Worm (Caenorhabditis elegans): ENCODE results near the gene msp-3.
A peak's percentile ranks its signal among the peaks of the same experiment; 100 is the strongest.

Gene msp-3

ce11 chrII:4773891-4774432 lies 12.1 kb downstream of the msp-3 start, which contains the start of the genes F26G1.9 and F26G1.10:
Gene F26G1.9 (minus strand): TSS chrII:4773991.
Gene F26G1.10 (plus strand): TSS chrII:4774382.
- TF ChIP-seq pqm-1 (tag; optimal IDR thresholded peaks at IDR 0.05) (no peak), elt-2 (tag; optimal IDR thresholded peaks at IDR 0.05) (peak; percentile 23)

ce11 chrII:4772441-4772840 lies 13.6 kb downstream of the msp-3 start:
- TF ChIP-seq pha-4 (tag; optimal IDR thresholded peaks at IDR 0.05) (no peak), nhr-25 (tag; optimal IDR thresholded peaks at IDR 0.05) (peak; percentile 48), nhr-23 (tag; optimal IDR thresholded peaks at IDR 0.05) (peak; percentile 9), nhr-43 (tag; optimal IDR thresholded peaks at IDR 0.05; ENCODE audit: poor library complexity, severe bottlenecking) (peak; percentile 44), elt-3 (tag; optimal IDR thresholded peaks at IDR 0.05) (peak in 2 of 3 experiments; percentile 18 to 57), ceh-28 (tag; optimal IDR thresholded peaks at IDR 0.05) (no peak), aly-2 (tag; optimal IDR thresholded peaks at IDR 0.05) (no peak), elt-1 (tag; optimal IDR thresholded peaks at IDR 0.05) (peak; percentile 16)

ce11 chrII:4771282-4771681 lies 14.8 kb downstream of the msp-3 start, which contains the start of gene F26G1.5:
Gene F26G1.5 (minus strand): TSS chrII:4771382.
- no peak for TF ChIP-seq nhr-237 (tag; optimal IDR thresholded peaks at IDR 0.05)

- TF ChIP-seq pha-4 (tag; optimal IDR thresholded peaks at IDR 0.05), result peak; percentile 69
- TF ChIP-seq ztf-11 (tag; optimal IDR thresholded peaks at IDR 0.05), result no peak
- TF ChIP-seq pqm-1 (tag; optimal IDR thresholded peaks at IDR 0.05), result peak; percentile 87
- TF ChIP-seq jun-1 (tag; optimal IDR thresholded peaks at IDR 0.05), result peak; percentile 24
- TF ChIP-seq lin-15B (tag; optimal IDR thresholded peaks at IDR 0.05), result no peak
- peak; percentile 99 for TF ChIP-seq elt-2 (tag; optimal IDR thresholded peaks at IDR 0.05)
Observed at ce11 chrII:4769886-4770285, 16.2 kb downstream of the msp-3 start.

ce11 chrII:4769096-4769495 lies 17.0 kb downstream of the msp-3 start:
- TF ChIP-seq pha-4 (tag; optimal IDR thresholded peaks at IDR 0.05), result peak; percentile 46
- peak; percentile 62 for TF ChIP-seq nhr-23 (tag; optimal IDR thresholded peaks at IDR 0.05)
- TF ChIP-seq jun-1 (tag; optimal IDR thresholded peaks at IDR 0.05), result peak; percentile 39
- TF ChIP-seq ZK546.5 (tag; optimal IDR thresholded peaks at IDR 0.05), result no peak
- peak; percentile 87 for TF ChIP-seq elt-2 (tag; optimal IDR thresholded peaks at IDR 0.05)
- no peak for TF ChIP-seq skn-1 (tag; optimal IDR thresholded peaks at IDR 0.05)
- peak; percentile 59 for TF ChIP-seq nhr-25 (tag; optimal IDR thresholded peaks at IDR 0.05)

- TF ChIP-seq egl-27 (tag; optimal IDR thresholded peaks at IDR 0.05) (no peak), fkh-10 (GFP tag; optimal IDR thresholded peaks at IDR 0.05) (no peak), nhr-23 (tag; optimal IDR thresholded peaks at IDR 0.05) (peak; percentile 35), ceh-82 (tag; optimal IDR thresholded peaks at IDR 0.05) (no peak), ama-1 (optimal IDR thresholded peaks at IDR 0.05) (no peak), nhr-76 (tag; optimal IDR thresholded peaks at IDR 0.05) (no peak), nhr-25 (tag; optimal IDR thresholded peaks at IDR 0.05) (peak; percentile 60), unc-62 (GFP tag; optimal IDR thresholded peaks at IDR 0.05) (no peak), lsy-12 (tag; optimal IDR thresholded peaks at IDR 0.05) (no peak), daf-12 (tag; optimal IDR thresholded peaks at IDR 0.05) (no peak), nhr-67 (tag; optimal IDR thresholded peaks at IDR 0.05) (no peak), fos-1 (tag; optimal IDR thresholded peaks at IDR 0.05) (no peak), nhr-237 (tag; optimal IDR thresholded peaks at IDR 0.05) (no peak), elt-3 (tag; optimal IDR thresholded peaks at IDR 0.05) (no peak), ceh-28 (tag; optimal IDR thresholded peaks at IDR 0.05) (peak; percentile 27), lin-39 (tag; optimal IDR thresholded peaks at IDR 0.05) (no peak), hmg-11 (tag; optimal IDR thresholded peaks at IDR 0.05) (no peak)
Observed at ce11 chrII:4767612-4768011, 18.5 kb downstream of the msp-3 start.

- TF ChIP-seq unc-39 (tag; optimal IDR thresholded peaks at IDR 0.05), result no peak
- no peak for TF ChIP-seq nhr-25 (tag; optimal IDR thresholded peaks at IDR 0.05)
- no peak for TF ChIP-seq lin-15B (tag; optimal IDR thresholded peaks at IDR 0.05)
- no peak for TF ChIP-seq sea-2 (GFP tag; optimal IDR thresholded peaks at IDR 0.05)
- TF ChIP-seq fkh-10 (GFP tag; optimal IDR thresholded peaks at IDR 0.05), result no peak
- TF ChIP-seq nhr-237 (tag; optimal IDR thresholded peaks at IDR 0.05), result no peak
- TF ChIP-seq skn-1 (tag; optimal IDR thresholded peaks at IDR 0.05), result no peak
- no peak for TF ChIP-seq egl-27 (tag; optimal IDR thresholded peaks at IDR 0.05)
- no peak for TF ChIP-seq ztf-11 (tag; optimal IDR thresholded peaks at IDR 0.05)
Observed at ce11 chrII:4766284-4766683, 19.8 kb downstream of the msp-3 start, which contains the start of gene ttm-2. Gene ttm-2 (minus strand): TSS chrII:4766384.

Measured in whole organism, L3 larva.